Fruit fly (Drosophila melanogaster) whole organism, embryonic: ENCODE data around the gene Tcs6.

Source experiments
- CG10267 ChIP-seq: fragments of 200-800 bp; sonication (Bioruptor generic); optimal IDR thresholded peaks from 2 replicates; lab custom pipeline; 2018; ENCODE audit warnings: missing biosample characterization, mild to moderate bottlenecking, missing genetic modification characterization, moderate library complexity
- CG10274 ChIP-seq: fragments of 200-800 bp; sonication (Bioruptor generic); optimal IDR thresholded peaks from 3 replicates; lab custom pipeline; 2017; ENCODE audit warnings: missing biosample characterization, mild to moderate bottlenecking, missing genetic modification characterization
- CG12219 ChIP-seq: fragments of 200-800 bp; sonication (Bioruptor generic); optimal IDR thresholded peaks from 3 replicates; lab custom pipeline; 2018; ENCODE audit warnings: missing biosample characterization, mild to moderate bottlenecking, missing genetic modification characterization
- CG12299 ChIP-seq: fragments of 200-800 bp; sonication (Bioruptor generic); optimal IDR thresholded peaks from 2 replicates; lab custom pipeline; 2018; ENCODE audit warnings: missing biosample characterization, mild to moderate bottlenecking, missing genetic modification characterization
- CG12942 ChIP-seq: fragments of 200-800 bp; sonication (Bioruptor generic); optimal IDR thresholded peaks from 3 replicates; lab custom pipeline; 2016; ENCODE audit warnings: missing biosample characterization, missing genetic modification characterization
- CG15011 ChIP-seq: fragments of 200-800 bp; sonication (Bioruptor generic); optimal IDR thresholded peaks from 3 replicates; lab custom pipeline; 2018; ENCODE audit warnings: missing biosample characterization, mild to moderate bottlenecking, missing genetic modification characterization
- CG18599 ChIP-seq: fragments of 200-800 bp; sonication (Bioruptor generic); optimal IDR thresholded peaks from 3 replicates; lab custom pipeline; 2017; ENCODE audit warnings: missing biosample characterization, missing genetic modification characterization, mild to moderate bottlenecking, moderate library complexity, missing genetic modification reagents
- CG18764 ChIP-seq: fragments of 200-800 bp; sonication (Bioruptor generic); optimal IDR thresholded peaks from 3 replicates; lab custom pipeline; 2016; ENCODE audit warnings: missing biosample characterization, missing genetic modification characterization
- CG2120 ChIP-seq: fragments of 200-800 bp; sonication (Bioruptor generic); optimal IDR thresholded peaks from 3 replicates; lab custom pipeline; 2016; ENCODE audit warnings: missing biosample characterization, missing genetic modification characterization
- CG2199 ChIP-seq: fragments of 200-800 bp; sonication (Bioruptor generic); IDR thresholded peaks from 3 replicates; pipeline ENCODE4 v1.3.6; 2022; ENCODE audit warnings: missing biosample characterization, missing genetic modification characterization
- CG30403 ChIP-seq: fragments of 200-800 bp; sonication (Bioruptor generic); optimal IDR thresholded peaks from 3 replicates; lab custom pipeline; 2016; ENCODE audit warnings: missing biosample characterization, missing genetic modification characterization
- CG32772 ChIP-seq: fragments of 200-800 bp; sonication (Bioruptor generic); IDR thresholded peaks from 2 replicates; pipeline ENCODE4 v1.3.6; 2022; ENCODE audit warnings: missing biosample characterization, missing genetic modification characterization
- CG6175 ChIP-seq: fragments of 200-800 bp; sonication (Bioruptor generic); IDR thresholded peaks from 3 replicates; pipeline ENCODE4 v1.3.6; 2022; ENCODE audit warnings: missing biosample characterization, missing genetic modification characterization
- CG7357 ChIP-seq: fragments of 200-800 bp; sonication (Bioruptor generic); IDR thresholded peaks from 3 replicates; pipeline ENCODE4 v1.3.6; 2022; ENCODE audit warnings: missing biosample characterization, missing genetic modification characterization
- CG7987 ChIP-seq: fragments of 200-800 bp; sonication (Bioruptor generic); optimal IDR thresholded peaks from 2 replicates; lab custom pipeline; 2018; ENCODE audit warnings: missing biosample characterization, mild to moderate bottlenecking, missing genetic modification characterization, moderate library complexity
- CG9437 ChIP-seq: fragments of 200-800 bp; sonication (Bioruptor generic); optimal IDR thresholded peaks from 2 replicates; lab custom pipeline; 2018; ENCODE audit warnings: missing biosample characterization, mild to moderate bottlenecking, missing genetic modification characterization
- CG9727 ChIP-seq: fragments of 200-800 bp; sonication (Bioruptor generic); optimal IDR thresholded peaks from 3 replicates; lab custom pipeline; 2017; ENCODE audit warnings: missing biosample characterization, mild to moderate bottlenecking, missing genetic modification characterization
- CG9797 ChIP-seq: fragments of 200-800 bp; sonication (Bioruptor generic); optimal IDR thresholded peaks from 3 replicates; lab custom pipeline; 2018; ENCODE audit warnings: missing biosample characterization, mild to moderate bottlenecking, missing genetic modification characterization
- CoRest ChIP-seq: fragments of 200-800 bp; sonication (Bioruptor generic); optimal IDR thresholded peaks from 3 replicates; lab custom pipeline; 2018; ENCODE audit warnings: missing biosample characterization, mild to moderate bottlenecking, missing genetic modification characterization, moderate library complexity
- Dad ChIP-seq: fragments of 200-800 bp; sonication (Bioruptor generic); optimal IDR thresholded peaks from 3 replicates; lab custom pipeline; 2016; ENCODE audit warnings: missing biosample characterization, missing genetic modification characterization
- Dfd ChIP-seq, 2 experiments: fragments of >200 bp; optimal IDR thresholded peaks; 2 replicates each; lab custom pipeline; 2017; ENCODE audit warnings: missing biosample characterization in 2 of 2, missing genetic modification characterization in 2 of 2
- Dip3 ChIP-seq: fragments of 200-800 bp; sonication (Bioruptor generic); optimal IDR thresholded peaks from 3 replicates; lab custom pipeline; 2016; ENCODE audit warnings: missing biosample characterization, missing genetic modification characterization
- H15 ChIP-seq: fragments of 200-800 bp; sonication (Bioruptor generic); IDR thresholded peaks from 3 replicates; pipeline ENCODE4 v1.3.6; 2022; ENCODE audit warnings: missing biosample characterization, missing genetic modification characterization
- Hr51 ChIP-seq, 2 experiments: fragments of 200-800 bp; sonication (Bioruptor generic); optimal IDR thresholded peaks; 2 replicates in 1 of 2; 3 replicates in 1 of 2; lab custom pipeline; 2016 to 2018; ENCODE audit warnings: missing biosample characterization in 2 of 2, missing genetic modification characterization in 2 of 2, mild to moderate bottlenecking in 1 of 2, moderate library complexity in 1 of 2
- NC2α ChIP-seq: fragments of 200-800 bp; sonication (Bioruptor generic); optimal IDR thresholded peaks from 2 replicates; lab custom pipeline; 2016; ENCODE audit warnings: missing biosample characterization, missing genetic modification characterization
- NC2β ChIP-seq: fragments of 200-800 bp; sonication (Bioruptor generic); optimal IDR thresholded peaks from 2 replicates; lab custom pipeline; 2016; ENCODE audit warnings: missing biosample characterization, missing genetic modification characterization
- NFAT ChIP-seq: fragments of 200-800 bp; sonication (Bioruptor generic); IDR thresholded peaks from 2 replicates; pipeline ENCODE4 v1.3.6; 2022; ENCODE audit warnings: missing biosample characterization, missing genetic modification characterization
- Nf-YC ChIP-seq: fragments of 200-800 bp; optimal IDR thresholded peaks from 3 replicates; lab custom pipeline; 2019; ENCODE audit warnings: missing biosample characterization, mild to moderate bottlenecking, missing genetic modification characterization, moderate library complexity
- Sin3A ChIP-seq: fragments of >200 bp; optimal IDR thresholded peaks from 2 replicates; lab custom pipeline; 2018
- Sry-β ChIP-seq: fragments of 200-800 bp; sonication (Bioruptor generic); optimal IDR thresholded peaks from 2 replicates; lab custom pipeline; 2018; ENCODE audit warnings: missing biosample characterization, mild to moderate bottlenecking, missing genetic modification characterization, moderate library complexity
- Xbp1 ChIP-seq: fragments of 200-800 bp; sonication (Bioruptor generic); optimal IDR thresholded peaks from 3 replicates; lab custom pipeline; 2016; ENCODE audit warnings: missing biosample characterization, mild to moderate bottlenecking, missing genetic modification characterization
- ase ChIP-seq: fragments of 200-800 bp; sonication (Bioruptor generic); IDR thresholded peaks from 3 replicates; pipeline ENCODE4 v1.3.6; 2022; ENCODE audit warnings: missing biosample characterization, missing genetic modification characterization
- bbx ChIP-seq: fragments of 200-800 bp; sonication (Bioruptor generic); IDR thresholded peaks from 2 replicates; pipeline ENCODE4 v1.3.6; 2022; ENCODE audit warnings: missing biosample characterization, missing genetic modification characterization; ENCODE audit not compliant: partially characterized antibody
- bcd ChIP-seq: fragments of 200-800 bp; sonication (Bioruptor generic); optimal IDR thresholded peaks from 2 replicates; lab custom pipeline; 2017; ENCODE audit warnings: missing biosample characterization, mild to moderate bottlenecking, missing genetic modification characterization
- chinmo ChIP-seq: fragments of 200-800 bp; sonication (Bioruptor generic); IDR thresholded peaks from 4 replicates; pipeline ENCODE4 v1.3.6; 2022; ENCODE audit warnings: missing biosample characterization, missing genetic modification characterization; ENCODE audit not compliant: partially characterized antibody
- chn ChIP-seq: fragments of 200-800 bp; sonication (Bioruptor generic); optimal IDR thresholded peaks from 2 replicates; lab custom pipeline; 2016; ENCODE audit warnings: missing biosample characterization, missing genetic modification characterization
- corto ChIP-seq: fragments of 200-800 bp; sonication (Bioruptor generic); optimal IDR thresholded peaks from 2 replicates; lab custom pipeline; 2016; ENCODE audit warnings: missing biosample characterization, mild to moderate bottlenecking, missing genetic modification characterization, moderate library complexity
- disco-r ChIP-seq: fragments of 200-800 bp; sonication (Bioruptor generic); optimal IDR thresholded peaks from 2 replicates; lab custom pipeline; 2016; ENCODE audit warnings: missing biosample characterization, missing genetic modification characterization
- esg ChIP-seq: fragments of 200-800 bp; sonication (Bioruptor generic); conservative IDR thresholded peaks from 2 replicates; pipeline ENCODE4 v1.3.6; 2022; ENCODE audit warnings: missing biosample characterization, missing genetic modification characterization
- gfzf ChIP-seq: fragments of 200-800 bp; sonication (Bioruptor generic); optimal IDR thresholded peaks from 2 replicates; lab custom pipeline; 2016; ENCODE audit warnings: missing biosample characterization, mild to moderate bottlenecking, missing genetic modification characterization, moderate library complexity
- gsb ChIP-seq: fragments of 200-800 bp; sonication (Bioruptor generic); IDR thresholded peaks from 2 replicates; pipeline ENCODE4 v1.3.6; 2022; ENCODE audit warnings: missing biosample characterization, missing genetic modification characterization
- gsb-n ChIP-seq: fragments of 200-800 bp; sonication (Bioruptor generic); optimal IDR thresholded peaks from 3 replicates; lab custom pipeline; 2018; ENCODE audit warnings: missing biosample characterization, mild to moderate bottlenecking, missing genetic modification characterization
- kay ChIP-seq: fragments of 200-800 bp; sonication (Bioruptor generic); optimal IDR thresholded peaks from 2 replicates; lab custom pipeline; 2016; ENCODE audit warnings: missing biosample characterization, missing genetic modification characterization
- sd ChIP-seq: fragments of 200-800 bp; sonication (Bioruptor generic); optimal IDR thresholded peaks from 3 replicates; lab custom pipeline; 2018; ENCODE audit warnings: missing biosample characterization, mild to moderate bottlenecking, missing genetic modification characterization, moderate library complexity
- toy ChIP-seq: fragments of 200-800 bp; sonication (Bioruptor generic); IDR thresholded peaks from 2 replicates; pipeline ENCODE4 v1.3.6; 2022; ENCODE audit warnings: missing biosample characterization, missing genetic modification characterization
- trh ChIP-seq: fragments of 200-800 bp; sonication (Bioruptor generic); optimal IDR thresholded peaks from 2 replicates; lab custom pipeline; 2016; ENCODE audit warnings: missing biosample characterization, missing genetic modification characterization
- tup ChIP-seq: fragments of 200-800 bp; sonication (Bioruptor generic); optimal IDR thresholded peaks from 2 replicates; lab custom pipeline; 2016; ENCODE audit warnings: missing biosample characterization, mild to moderate bottlenecking, missing genetic modification characterization, moderate library complexity
- unc-4 ChIP-seq: fragments of 200-800 bp; sonication (Bioruptor generic); IDR thresholded peaks from 2 replicates; pipeline ENCODE4 v1.3.6; 2022; ENCODE audit warnings: missing biosample characterization, missing genetic modification characterization; ENCODE audit not compliant: partially characterized antibody
- unpg ChIP-seq: fragments of 200-800 bp; sonication (Bioruptor generic); optimal IDR thresholded peaks from 3 replicates; lab custom pipeline; 2018; ENCODE audit warnings: missing biosample characterization, mild to moderate bottlenecking, missing genetic modification characterization, moderate library complexity
- usp ChIP-seq: fragments of >200 bp; optimal IDR thresholded peaks from 2 replicates; lab custom pipeline; 2017; ENCODE audit warnings: missing biosample characterization, missing genetic modification characterization
- yki ChIP-seq: fragments of >200 bp; optimal IDR thresholded peaks from 3 replicates; lab custom pipeline; 2018

Gene Tcs6

dm6 chr3R:26106595-26107152, 48.7 kb upstream of the Tcs6 start, which contains the start of gene Cipc (continued):
- TF ChIP-seq unc-4 = no peak
- peak; percentile 80 for TF ChIP-seq gsb
- no peak for TF ChIP-seq CG12219 (GFP tag; lab: Kevin White, UChicago)
- no peak for TF ChIP-seq Sin3A (lab: Kevin White, UChicago)
- TF ChIP-seq NC2β (GFP tag; lab: Kevin White, UChicago) = no peak
- peak; percentile 41 for TF ChIP-seq CG12299
- peak; percentile 42 for TF ChIP-seq Sry-β (GFP tag; lab: Kevin White, UChicago)
- peak; percentile 61 for TF ChIP-seq NFAT
- no peak for TF ChIP-seq yki (lab: Kevin White, UChicago)
- peak; percentile 48 for TF ChIP-seq CG15011 (GFP tag; lab: Kevin White, UChicago)
- TF ChIP-seq CG10274 (GFP tag; lab: Kevin White, UChicago) = peak; percentile 35
- TF ChIP-seq Xbp1 (GFP tag; lab: Kevin White, UChicago) = peak; percentile 49
- TF ChIP-seq tup = peak; percentile 8
- no peak for TF ChIP-seq trh (GFP tag; lab: Kevin White, UChicago)
- TF ChIP-seq CG6175 (GFP tag; lab: Robert Waterston, UW) = peak; percentile 81; the same call in 2 of the 3 replicates
- TF ChIP-seq CG18599 (GFP tag; lab: Kevin White, UChicago) = peak; percentile 92
- TF ChIP-seq CG2199 (GFP tag; lab: Robert Waterston, UW) = no peak
- TF ChIP-seq Hr51 (GFP tag; optimal IDR thresholded peaks at IDR 0.05; lab: Kevin White, UChicago) = peak; percentile 47 to 90
- no peak for TF ChIP-seq gfzf
- TF ChIP-seq gsb-n (tag; lab: Kevin White, UChicago) = peak; percentile 41
- no peak for TF ChIP-seq Dfd (GFP tag; optimal IDR thresholded peaks at IDR 0.05; lab: Kevin White, UChicago)
- no peak for TF ChIP-seq NC2α (GFP tag; lab: Kevin White, UChicago)
- peak; percentile 72 for TF ChIP-seq unpg
- TF ChIP-seq CG7357 (GFP tag; lab: Robert Waterston, UW) = peak; percentile 34; the same call in 1 of the 3 replicates
- TF ChIP-seq toy (GFP tag; lab: Robert Waterston, UW) = no peak
- TF ChIP-seq CG9727 (GFP tag; lab: Kevin White, UChicago) = peak; percentile 80
- peak; percentile 66 for TF ChIP-seq CG2120 (GFP tag; lab: Kevin White, UChicago)
- no peak for TF ChIP-seq disco-r (GFP tag; lab: Kevin White, UChicago)
- TF ChIP-seq sd = peak; percentile 71
- TF ChIP-seq CG7987 (GFP tag; lab: Kevin White, UChicago) = peak; percentile 67
- TF ChIP-seq H15 (GFP tag; lab: Robert Waterston, UW) = 0 out of 3 replicates have a peak, but pooled peaks have one; percentile 62
- TF ChIP-seq chinmo (GFP tag; lab: Robert Waterston, UW) = peak; percentile 96
- TF ChIP-seq Dad (GFP tag; lab: Kevin White, UChicago) = no peak
- TF ChIP-seq ase = peak; percentile 50; the same call in 1 of the 3 replicates
- TF ChIP-seq kay (GFP tag; lab: Kevin White, UChicago) = peak; percentile 58
- TF ChIP-seq CG9437 (GFP tag; lab: Kevin White, UChicago) = peak; percentile 78
- TF ChIP-seq CG12942 (GFP tag; lab: Kevin White, UChicago) = no peak
- TF ChIP-seq CG10267 (tag; lab: Kevin White, UChicago) = peak; percentile 63
- TF ChIP-seq CG32772 (GFP tag; lab: Robert Waterston, UW) = peak; percentile 63; the same call in 1 of the 2 replicates
- no peak; the same call in 1 of the 2 replicates for TF ChIP-seq esg (GFP tag; lab: Robert Waterston, UW)
- TF ChIP-seq corto (GFP tag; lab: Kevin White, UChicago) = no peak
- peak; percentile 69 for TF ChIP-seq CG18764 (GFP tag; lab: Kevin White, UChicago)
- peak; percentile 35; the same call in 1 of the 2 replicates for TF ChIP-seq bbx (GFP tag; lab: Robert Waterston, UW)
- peak; percentile 79 for TF ChIP-seq Nf-YC (tag; lab: Kevin White, UChicago)
- peak; percentile 43 for TF ChIP-seq CG30403 (GFP tag; lab: Kevin White, UChicago)
- no peak for TF ChIP-seq usp (GFP tag; lab: Kevin White, UChicago)
- peak; percentile 72 for TF ChIP-seq bcd (GFP tag; lab: Kevin White, UChicago)
- TF ChIP-seq CoRest (tag; lab: Kevin White, UChicago) = peak; percentile 79
- peak; percentile 37 for TF ChIP-seq Dip3 (GFP tag; lab: Kevin White, UChicago)
- no peak for TF ChIP-seq CG9797 (GFP tag; lab: Kevin White, UChicago)
- no peak for TF ChIP-seq chn
